Worm (Caenorhabditis elegans) whole organism, late embryonic: ENCODE results near the gene col-144.

ENCODE experiments used
- ama-1 ChIP-seq: fragments of 150-350 bp; optimal IDR thresholded peaks from 2 replicates; lab custom pipeline; 2014
- dmd-4 ChIP-seq: sonication (generic microtip); optimal IDR thresholded peaks from 2 replicates; lab custom pipeline; 2016; ENCODE audit warnings: borderline replicate concordance, missing genetic modification characterization, missing compliant biosample characterization
- sdc-2 ChIP-seq: sonication (generic microtip); optimal IDR thresholded peaks from 2 replicates; lab custom pipeline; 2016; ENCODE audit warnings: missing genotype, missing genetic modification characterization, missing compliant biosample characterization
- sox-4 ChIP-seq: sonication (generic microtip); optimal IDR thresholded peaks from 2 replicates; lab custom pipeline; 2017; ENCODE audit warnings: mild to moderate bottlenecking, missing genetic modification characterization, inconsistent platforms, missing compliant biosample characterization
- unc-86 ChIP-seq: sonication (generic microtip); optimal IDR thresholded peaks from 2 replicates; lab custom pipeline; 2016; ENCODE audit warnings: missing genetic modification characterization, missing compliant biosample characterization

- no peak for TF ChIP-seq sox-4 (tag; lab: Kevin White, UChicago)
- no peak for TF ChIP-seq ama-1
- TF ChIP-seq sdc-2 (tag; lab: Kevin White, UChicago) = no peak
- no peak for TF ChIP-seq dmd-4 (tag; lab: Kevin White, UChicago)
- TF ChIP-seq unc-86 = no peak
Measured at ce11 chrV:9146196-9146595, 14.2 kb downstream of the col-144 start.
